Fruit fly (Drosophila melanogaster) whole organism, embryonic: ENCODE measurements around the gene L2HGDH.

ENCODE experiments used
- Atf3 ChIP-seq: fragments of 200-800 bp; sonication (Bioruptor generic); optimal IDR thresholded peaks from 3 replicates; lab custom pipeline; 2016; ENCODE audit warnings: missing biosample characterization, missing genetic modification characterization
- Atf6 ChIP-seq: fragments of 200-800 bp; sonication (Bioruptor generic); IDR thresholded peaks from 2 replicates; pipeline ENCODE4 v1.3.6; 2022; ENCODE audit warnings: missing biosample characterization, missing genetic modification characterization
- CG10147 ChIP-seq: fragments of 200-800 bp; sonication (Bioruptor generic); optimal IDR thresholded peaks from 2 replicates; lab custom pipeline; 2019; ENCODE audit warnings: missing biosample characterization, mild to moderate bottlenecking, missing genetic modification characterization, moderate library complexity
- CG11093 ChIP-seq: fragments of 200-800 bp; sonication (Bioruptor generic); IDR thresholded peaks from 3 replicates; pipeline ENCODE4 v1.3.6; 2022; ENCODE audit warnings: missing biosample characterization, missing genetic modification characterization
- CG12071 ChIP-seq: fragments of 200-800 bp; sonication (Bioruptor generic); optimal IDR thresholded peaks from 3 replicates; lab custom pipeline; 2018; ENCODE audit warnings: missing biosample characterization, mild to moderate bottlenecking, missing genetic modification characterization
- CG12942 ChIP-seq: fragments of 200-800 bp; sonication (Bioruptor generic); optimal IDR thresholded peaks from 3 replicates; lab custom pipeline; 2016; ENCODE audit warnings: missing biosample characterization, missing genetic modification characterization
- CG13424 ChIP-seq: fragments of 200-800 bp; sonication (Bioruptor generic); optimal IDR thresholded peaks from 2 replicates; lab custom pipeline; 2019; ENCODE audit warnings: missing biosample characterization, mild to moderate bottlenecking, missing genetic modification characterization, moderate library complexity
- CG18476 ChIP-seq: fragments of 200-800 bp; sonication (Bioruptor generic); optimal IDR thresholded peaks from 2 replicates; lab custom pipeline; 2016; ENCODE audit warnings: missing biosample characterization, mild to moderate bottlenecking, missing genetic modification characterization
- CG2120 ChIP-seq: fragments of 200-800 bp; sonication (Bioruptor generic); optimal IDR thresholded peaks from 3 replicates; lab custom pipeline; 2016; ENCODE audit warnings: missing biosample characterization, missing genetic modification characterization
- CG31388 ChIP-seq: fragments of 200-800 bp; sonication (Bioruptor generic); optimal IDR thresholded peaks from 2 replicates; lab custom pipeline; 2016; ENCODE audit warnings: missing biosample characterization, missing genetic modification characterization
- CG33557 ChIP-seq: fragments of 200-800 bp; sonication (Bioruptor generic); optimal IDR thresholded peaks from 2 replicates; lab custom pipeline; 2019; ENCODE audit warnings: missing biosample characterization, mild to moderate bottlenecking, missing genetic modification characterization, moderate library complexity
- CG3726 ChIP-seq: fragments of 200-800 bp; sonication (Bioruptor generic); IDR thresholded peaks from 3 replicates; pipeline ENCODE4, ENCODE4 v1.3.6; 2022; ENCODE audit warnings: missing biosample characterization, missing genetic modification characterization
- CG5180 ChIP-seq: fragments of 200-800 bp; sonication (Bioruptor generic); optimal IDR thresholded peaks from 3 replicates; lab custom pipeline; 2017; ENCODE audit warnings: missing biosample characterization, missing genetic modification characterization, mild to moderate bottlenecking, moderate library complexity, missing genetic modification reagents
- CG6175 ChIP-seq: fragments of 200-800 bp; sonication (Bioruptor generic); IDR thresholded peaks from 3 replicates; pipeline ENCODE4 v1.3.6; 2022; ENCODE audit warnings: missing biosample characterization, missing genetic modification characterization
- CG7786 ChIP-seq: fragments of 200-800 bp; sonication (Bioruptor generic); optimal IDR thresholded peaks from 2 replicates; lab custom pipeline; 2016; ENCODE audit warnings: missing biosample characterization, missing genetic modification characterization
- CG7928 ChIP-seq: fragments of 200-800 bp; sonication (Bioruptor generic); optimal IDR thresholded peaks from 2 replicates; lab custom pipeline; 2017; ENCODE audit warnings: missing biosample characterization, mild to moderate bottlenecking, missing genetic modification characterization
- CG7987 ChIP-seq: fragments of 200-800 bp; sonication (Bioruptor generic); optimal IDR thresholded peaks from 2 replicates; lab custom pipeline; 2018; ENCODE audit warnings: missing biosample characterization, mild to moderate bottlenecking, missing genetic modification characterization, moderate library complexity
- CG8388 ChIP-seq: fragments of 200-800 bp; sonication (Bioruptor generic); optimal IDR thresholded peaks from 2 replicates; lab custom pipeline; 2019; ENCODE audit warnings: missing biosample characterization, mild to moderate bottlenecking, missing genetic modification characterization, moderate library complexity
- CG9876 ChIP-seq: fragments of 200-800 bp; sonication (Bioruptor generic); optimal IDR thresholded peaks from 2 replicates; lab custom pipeline; 2016; ENCODE audit warnings: missing biosample characterization, missing genetic modification characterization
- Chrac-16 ChIP-seq: fragments of 200-800 bp; sonication (Bioruptor generic); optimal IDR thresholded peaks from 3 replicates; lab custom pipeline; 2016; ENCODE audit warnings: missing biosample characterization, missing genetic modification characterization
- Deaf1 ChIP-seq: fragments of 200-800 bp; optimal IDR thresholded peaks from 3 replicates; lab custom pipeline; 2019; ENCODE audit warnings: missing biosample characterization, mild to moderate bottlenecking, missing genetic modification characterization, moderate library complexity
- Dip2 ChIP-seq: fragments of 200-800 bp; sonication (Bioruptor generic); IDR thresholded peaks from 2 replicates; pipeline ENCODE4 v1.3.6; 2022; ENCODE audit warnings: missing biosample characterization, missing genetic modification characterization
- Drgx ChIP-seq: fragments of 200-800 bp; sonication (Bioruptor generic); IDR thresholded peaks from 2 replicates; pipeline ENCODE4 v1.3.6; 2022; ENCODE audit warnings: missing biosample characterization, missing genetic modification characterization
- Eip74EF ChIP-seq, 2 experiments: fragments of 200-800 bp in 1 of 2; fragments of >200 bp in 1 of 2; sonication (Bioruptor generic) in 1 of 2; optimal IDR thresholded peaks; 2 replicates each; lab custom pipeline; 2017 to 2019; ENCODE audit warnings: missing biosample characterization in 2 of 2, missing genetic modification characterization in 2 of 2, mild to moderate bottlenecking in 1 of 2, moderate library complexity in 1 of 2
- Elba2 ChIP-seq: fragments of 200-800 bp; sonication (Bioruptor generic); optimal IDR thresholded peaks from 3 replicates; lab custom pipeline; 2016; ENCODE audit warnings: missing biosample characterization, missing genetic modification characterization
- Hr3 ChIP-seq: fragments of 200-800 bp; sonication (Bioruptor generic); optimal IDR thresholded peaks from 3 replicates; lab custom pipeline; 2016; ENCODE audit warnings: missing biosample characterization, missing genetic modification characterization
- Hsf ChIP-seq: fragments of 200-800 bp; sonication (Bioruptor generic); optimal IDR thresholded peaks from 3 replicates; lab custom pipeline; 2016; ENCODE audit warnings: missing biosample characterization, missing genetic modification characterization
- Kr ChIP-seq: fragments of 200-800 bp; sonication (Bioruptor generic); optimal IDR thresholded peaks from 2 replicates; lab custom pipeline; 2017; ENCODE audit warnings: missing biosample characterization, mild to moderate bottlenecking, missing genetic modification characterization
- Max ChIP-seq: fragments of 200-800 bp; sonication (Bioruptor generic); optimal IDR thresholded peaks from 2 replicates; lab custom pipeline; 2016; ENCODE audit warnings: missing biosample characterization, mild to moderate bottlenecking, missing genetic modification characterization
- Tbp ChIP-seq: fragments of >200 bp; optimal IDR thresholded peaks from 2 replicates; lab custom pipeline; 2018; ENCODE audit warnings: missing biosample characterization, missing genetic modification characterization
- YL-1 ChIP-seq: fragments of 200-800 bp; sonication (Bioruptor generic); optimal IDR thresholded peaks from 3 replicates; lab custom pipeline; 2017; ENCODE audit warnings: missing biosample characterization, mild to moderate bottlenecking, missing genetic modification characterization
- ap ChIP-seq: fragments of 200-800 bp; sonication (Bioruptor generic); IDR thresholded peaks from 2 replicates; pipeline ENCODE4 v1.3.6; 2022; ENCODE audit warnings: missing biosample characterization, missing genetic modification characterization
- ara ChIP-seq: fragments of 200-800 bp; sonication (Bioruptor generic); IDR thresholded peaks from 2 replicates; pipeline ENCODE4 v1.3.6; 2022; ENCODE audit warnings: missing biosample characterization, missing genetic modification characterization
- ase ChIP-seq: fragments of 200-800 bp; sonication (Bioruptor generic); IDR thresholded peaks from 3 replicates; pipeline ENCODE4 v1.3.6; 2022; ENCODE audit warnings: missing biosample characterization, missing genetic modification characterization
- az2 ChIP-seq: fragments of 200-800 bp; sonication (Bioruptor generic); optimal IDR thresholded peaks from 3 replicates; lab custom pipeline; 2016; ENCODE audit warnings: missing biosample characterization, missing genetic modification characterization
- dati ChIP-seq: fragments of 200-800 bp; sonication (Bioruptor generic); IDR thresholded peaks from 2 replicates; pipeline ENCODE4 v1.3.6; 2022; ENCODE audit warnings: missing biosample characterization, missing genetic modification characterization
- dysf ChIP-seq: fragments of 200-800 bp; sonication (Bioruptor generic); IDR thresholded peaks from 3 replicates; pipeline ENCODE4 v1.3.6; 2022; ENCODE audit warnings: missing biosample characterization, missing genetic modification characterization
- esg ChIP-seq: fragments of 200-800 bp; sonication (Bioruptor generic); conservative IDR thresholded peaks from 2 replicates; pipeline ENCODE4 v1.3.6; 2022; ENCODE audit warnings: missing biosample characterization, missing genetic modification characterization
- mirr ChIP-seq: fragments of 200-800 bp; sonication (Bioruptor generic); optimal IDR thresholded peaks from 3 replicates; lab custom pipeline; 2018; ENCODE audit warnings: missing biosample characterization, mild to moderate bottlenecking, missing genetic modification characterization
- otp ChIP-seq: fragments of 200-800 bp; sonication (Bioruptor generic); IDR thresholded peaks from 3 replicates; pipeline ENCODE4, ENCODE4 v1.3.6; 2022; ENCODE audit warnings: missing biosample characterization, missing genetic modification characterization
- pan ChIP-seq, 4 experiments: fragments of >200 bp in 3 of 4; fragments of 200-800 bp in 1 of 4; sonication (Bioruptor generic) in 1 of 4; optimal IDR thresholded peaks in 3 of 4; IDR thresholded peaks in 1 of 4; 2 replicates each; pipeline versions ENCODE4 v1.3.6 to Lab custom; 2017 to 2022; ENCODE audit warnings: missing biosample characterization in 2 of 4, missing genetic modification characterization in 2 of 4, mixed read lengths in 1 of 4
- ranshi ChIP-seq: fragments of 200-800 bp; sonication (Bioruptor generic); IDR thresholded peaks from 2 replicates; pipeline ENCODE4 v1.3.6; 2022; ENCODE audit warnings: missing biosample characterization, missing genetic modification characterization
- schlank ChIP-seq: fragments of 200-800 bp; sonication (Bioruptor generic); optimal IDR thresholded peaks from 2 replicates; lab custom pipeline; 2018; ENCODE audit warnings: missing biosample characterization, mild to moderate bottlenecking, missing genetic modification characterization
- sens-2 ChIP-seq: fragments of 200-800 bp; sonication (Bioruptor generic); IDR thresholded peaks from 2 replicates; pipeline ENCODE4 v1.3.6; 2022; ENCODE audit warnings: missing biosample characterization, missing genetic modification characterization
- sim ChIP-seq: fragments of 200-800 bp; sonication (Bioruptor generic); IDR thresholded peaks from 2 replicates; pipeline ENCODE4 v1.3.6; 2022; ENCODE audit warnings: missing biosample characterization, missing genetic modification characterization
- tgo ChIP-seq: fragments of 200-800 bp; sonication (Bioruptor generic); IDR thresholded peaks from 3 replicates; pipeline ENCODE4 v1.3.6; 2022; ENCODE audit warnings: missing biosample characterization, missing genetic modification characterization
- z ChIP-seq: fragments of 200-800 bp; sonication (Bioruptor generic); IDR thresholded peaks from 3 replicates; pipeline ENCODE4 v1.3.6; 2022; ENCODE audit warnings: missing biosample characterization, missing genetic modification characterization
- zen2 ChIP-seq: fragments of 200-800 bp; sonication (Bioruptor generic); IDR thresholded peaks from 3 replicates; pipeline ENCODE4 v1.3.6; 2022; ENCODE audit warnings: missing biosample characterization, missing genetic modification characterization; ENCODE audit not compliant: partially characterized antibody
- zf30C ChIP-seq: fragments of 200-800 bp; sonication (Bioruptor generic); optimal IDR thresholded peaks from 3 replicates; lab custom pipeline; 2018; ENCODE audit warnings: missing biosample characterization, mild to moderate bottlenecking, missing genetic modification characterization

Gene L2HGDH

DNA sequence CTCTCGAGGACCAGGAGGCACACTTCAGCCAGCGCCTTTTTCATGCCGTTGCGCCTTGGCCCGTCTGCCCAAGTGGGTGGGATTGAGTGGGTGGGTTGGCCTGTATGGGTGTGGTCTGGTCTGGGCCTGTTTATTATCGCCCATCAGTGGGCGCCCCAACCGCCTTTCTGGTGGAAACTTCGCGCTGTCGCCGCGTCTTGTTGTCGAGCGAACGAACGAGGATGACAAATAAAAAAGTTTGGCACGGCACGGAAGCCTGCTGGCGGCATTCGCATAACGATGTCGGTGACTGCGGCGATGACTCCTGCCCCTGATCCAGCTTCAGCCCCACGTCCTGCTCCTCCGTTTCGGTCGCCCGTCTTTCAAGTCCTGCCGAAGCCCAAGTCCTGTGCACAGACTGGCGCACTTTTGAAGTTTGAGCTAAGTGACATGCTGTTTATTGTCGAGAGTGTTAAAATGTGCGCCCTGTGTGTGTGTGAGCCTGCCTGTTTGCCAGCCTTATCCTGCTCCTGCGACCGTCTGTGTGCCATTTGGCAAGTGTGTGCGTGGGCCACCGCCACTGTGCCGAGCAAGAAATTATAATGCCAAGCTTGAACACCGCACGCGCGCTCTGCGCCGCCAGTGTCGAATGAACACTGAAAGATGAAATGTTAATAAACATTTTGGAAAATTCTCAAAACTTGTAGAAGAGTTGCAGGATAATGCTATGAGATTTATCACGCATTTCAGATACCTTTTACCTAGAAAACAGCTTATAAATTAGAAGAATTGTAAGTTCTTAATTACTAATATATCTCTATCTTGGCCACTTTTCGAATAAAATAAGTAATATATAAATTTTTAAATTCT, 40.0 kb upstream of the L2HGDH start (continued):
- TF ChIP-seq Hsf (GFP tag; lab: Kevin White, UChicago) (peak; percentile 29), zen2 (no peak), z (GFP tag; lab: Robert Waterston, UW) (no peak), CG33557 (no peak), CG5180 (peak; percentile 62), otp (GFP tag; lab: Robert Waterston, UW) (no peak), CG7786 (no peak), CG10147 (GFP tag; lab: Kevin White, UChicago) (peak; percentile 82), Deaf1 (tag; lab: Kevin White, UChicago) (peak; percentile 62), dysf (GFP tag; lab: Robert Waterston, UW) (peak; percentile 79), Atf3 (GFP tag; lab: Kevin White, UChicago) (no peak), Eip74EF (GFP tag; optimal IDR thresholded peaks at IDR 0.05; lab: Kevin White, UChicago) (peak in 1 of 2 experiments; percentile 72), ranshi (peak; percentile 51; the same call in 1 of the 2 replicates), schlank (tag; lab: Kevin White, UChicago) (peak; percentile 24), Dip2 (GFP tag; lab: Robert Waterston, UW) (no peak), YL-1 (GFP tag; lab: Kevin White, UChicago) (peak; percentile 6), CG18476 (GFP tag; lab: Kevin White, UChicago) (peak; percentile 61), Chrac-16 (GFP tag; lab: Kevin White, UChicago) (peak; percentile 10), mirr (GFP tag; lab: Kevin White, UChicago) (peak; percentile 66), pan (optimal IDR thresholded peaks at IDR 0.05; lab: Kevin White, UChicago) (no peak), pan (GFP tag; optimal IDR thresholded peaks at IDR 0.05 in 1 of 2, IDR thresholded peaks at IDR 0.05 in 1 of 2) (peak in 1 of 2 experiments; percentile 67), CG12071 (GFP tag; lab: Kevin White, UChicago) (no peak), tgo (GFP tag; lab: Robert Waterston, UW) (peak; percentile 48; the same call in 1 of the 3 replicates), CG2120 (GFP tag; lab: Kevin White, UChicago) (peak; percentile 75), CG3726 (GFP tag; lab: Robert Waterston, UW) (no peak), ase (GFP tag; lab: Robert Waterston, UW) (no peak), CG7987 (GFP tag; lab: Kevin White, UChicago) (no peak), Kr (GFP tag; lab: Kevin White, UChicago) (no peak), zf30C (peak; percentile 77), Drgx (peak; percentile 9; the same call in 1 of the 2 replicates), esg (GFP tag; lab: Robert Waterston, UW) (peak; percentile 41; the same call in 1 of the 2 replicates), Tbp (GFP tag; lab: Kevin White, UChicago) (no peak), Atf6 (GFP tag; lab: Robert Waterston, UW) (peak; percentile 63), CG6175 (GFP tag; lab: Robert Waterston, UW) (no peak), az2 (peak; percentile 63), CG12942 (peak; percentile 15), CG31388 (peak; percentile 35), CG13424 (tag; lab: Kevin White, UChicago) (peak; percentile 89), CG7928 (GFP tag; lab: Kevin White, UChicago) (peak; percentile 20), ara (GFP tag; lab: Robert Waterston, UW) (no peak; the same call in 1 of the 2 replicates), sens-2 (GFP tag; lab: Robert Waterston, UW) (no peak), sim (no peak), CG8388 (GFP tag; lab: Kevin White, UChicago) (peak; percentile 59), CG9876 (GFP tag; lab: Kevin White, UChicago) (no peak), dati (no peak), ap (GFP tag; lab: Robert Waterston, UW) (0 out of 2 replicates have a peak, but pooled peaks have one; percentile 24), CG11093 (GFP tag; lab: Robert Waterston, UW) (0 out of 3 replicates have a peak, but pooled peaks have one; percentile 34), Hr3 (GFP tag; lab: Kevin White, UChicago) (peak; percentile 50), Elba2 (GFP tag; lab: Kevin White, UChicago) (no peak), Max (GFP tag; lab: Kevin White, UChicago) (peak; percentile 36)
